Worm (Caenorhabditis elegans): ENCODE measurements around the gene ugt-30.

DNA sequence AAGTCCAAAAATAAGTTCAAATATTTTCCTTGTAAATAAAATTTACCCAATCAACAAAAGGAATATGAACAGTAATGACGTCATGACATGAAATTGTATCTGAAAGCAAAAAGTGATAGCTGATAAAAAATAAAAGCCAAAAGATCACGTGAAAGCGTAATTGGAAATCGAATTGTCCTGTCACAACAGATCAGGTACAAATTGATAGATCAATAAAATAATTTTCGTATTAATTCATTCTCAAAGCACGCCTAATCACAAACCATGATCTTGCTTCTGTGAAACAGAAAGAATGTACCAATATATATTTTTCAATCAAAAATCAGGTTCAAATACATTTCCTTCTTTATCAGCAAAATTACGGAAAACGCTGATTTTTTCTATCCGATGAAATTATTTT is 5.5 kb downstream of the ugt-30 start, which contains the start of gene flor-1:
- TF ChIP-seq elt-1 (tag; optimal IDR thresholded peaks at IDR 0.05): no peak
- no peak for TF ChIP-seq skn-1 (tag; optimal IDR thresholded peaks at IDR 0.05)
- TF ChIP-seq fos-1 (tag; optimal IDR thresholded peaks at IDR 0.05): no peak
- no peak for TF ChIP-seq ama-1 (optimal IDR thresholded peaks at IDR 0.05)
- no peak for TF ChIP-seq lsy-2 (tag; optimal IDR thresholded peaks at IDR 0.05)
- no peak for TF ChIP-seq mdl-1 (tag; optimal IDR thresholded peaks at IDR 0.05)
- no peak for TF ChIP-seq zag-1 (tag; optimal IDR thresholded peaks at IDR 0.05)
- TF ChIP-seq ceh-82 (tag; optimal IDR thresholded peaks at IDR 0.05): no peak
- TF ChIP-seq unc-62 (GFP tag; optimal IDR thresholded peaks at IDR 0.05): no peak
- no peak for TF ChIP-seq unc-39 (tag; optimal IDR thresholded peaks at IDR 0.05)
- TF ChIP-seq nhr-11 (tag; optimal IDR thresholded peaks at IDR 0.05): no peak

Data from whole organism, L2 larva.